Worm (Caenorhabditis elegans): ENCODE measurements around the gene mrps-21.

- TF ChIP-seq ama-1 (optimal IDR thresholded peaks at IDR 0.05) (no peak), F13H6.1 (tag; optimal IDR thresholded peaks at IDR 0.05) (no peak), mdl-1 (tag; optimal IDR thresholded peaks at IDR 0.05) (no peak), alr-1 (tag; optimal IDR thresholded peaks at IDR 0.05) (no peak), ZK546.5 (tag; optimal IDR thresholded peaks at IDR 0.05) (no peak), lin-39 (tag; optimal IDR thresholded peaks at IDR 0.05) (no peak), nhr-10 (tag; optimal IDR thresholded peaks at IDR 0.05) (no peak), ztf-1 (GFP tag; conservative IDR thresholded peaks at IDR 0.05) (no peak), fos-1 (tag; optimal IDR thresholded peaks at IDR 0.05) (no peak)
Observed at ce11 chrIV:4633393-4633792, 25.9 kb downstream of the mrps-21 start, which contains the start of gene R105.1.

Data from whole organism, L2 larva.